Worm (Caenorhabditis elegans): ENCODE measurements around the gene fbxa-104.

ce11 chrV:15399691-15400377, 23.6 kb downstream of the fbxa-104 start, which contains the start of the genes T06E6.15 and sri-7:
- TF ChIP-seq snpc-4 (GFP tag; optimal IDR thresholded peaks at IDR 0.05) (no peak), snpc-4 (tag; optimal IDR thresholded peaks at IDR 0.05) (no peak), mel-28 (tag; optimal IDR thresholded peaks at IDR 0.05; ENCODE audit: borderline replicate concordance) (no peak), pha-4 (tag; optimal IDR thresholded peaks at IDR 0.05) (no peak)

All from whole organism, young adult.